Worm (Caenorhabditis elegans) whole organism, young adult: ENCODE measurements around the gene scrm-5.
A peak's percentile ranks its signal among the peaks of the same experiment; 100 is the strongest.

Experiments used
- B0261.1 ChIP-seq: sonication (generic microtip); optimal IDR thresholded peaks from 2 replicates; lab custom pipeline; 2016; ENCODE audit warnings: mild to moderate bottlenecking, missing genetic modification characterization, moderate library complexity, missing compliant biosample characterization
- C17E4.6 ChIP-seq: fragments of 200-800 bp; sonication (Bioruptor generic); IDR thresholded peaks from 2 replicates; pipeline ENCODE4 v1.3.6; 2022; ENCODE audit warnings: missing genetic modification reagents, missing genetic modification characterization, missing compliant biosample characterization
- F23B12.7 ChIP-seq: sonication (generic microtip); optimal IDR thresholded peaks from 2 replicates; lab custom pipeline; 2017; ENCODE audit warnings: missing genetic modification characterization, mild to moderate bottlenecking, missing compliant biosample characterization, antibody characterized with exemption, moderate library complexity; ENCODE audit not compliant: insufficient read depth
- F49E8.2 ChIP-seq: sonication (generic microtip); optimal IDR thresholded peaks from 3 replicates; lab custom pipeline; 2017; ENCODE audit warnings: missing genetic modification characterization, mild to moderate bottlenecking, missing compliant biosample characterization, antibody characterized with exemption, moderate library complexity; ENCODE audit not compliant: insufficient read depth
- Y67H2A.10 ChIP-seq: fragments of 200-800 bp; sonication (Bioruptor generic); conservative IDR thresholded peaks from 2 replicates; pipeline ENCODE4 v1.3.6; 2022; ENCODE audit warnings: missing genetic modification reagents, missing genetic modification characterization, missing compliant biosample characterization
- Y95B8A.8 ChIP-seq: fragments of 200-800 bp; sonication (Bioruptor generic); IDR thresholded peaks from 2 replicates; pipeline ENCODE4 v1.3.6; 2022; ENCODE audit warnings: missing genetic modification reagents, missing genetic modification characterization, missing compliant biosample characterization
- ama-1 ChIP-seq, 3 experiments: fragments of 150-350 bp in 1 of 3; sonication (generic microtip) in 2 of 3; optimal IDR thresholded peaks; 2 replicates each; lab custom pipeline; 2014 to 2018; ENCODE audit warnings: missing biosample characterization in 2 of 3, missing genetic modification characterization in 2 of 3, missing genetic modification reagents in 2 of 3
- aptf-2 ChIP-seq: fragments of 200-800 bp; sonication (Bioruptor generic); conservative IDR thresholded peaks from 2 replicates; pipeline ENCODE4 v1.3.6; 2022; ENCODE audit warnings: missing genetic modification reagents, missing genetic modification characterization, missing compliant biosample characterization
- attf-5 ChIP-seq: fragments of 200-800 bp; sonication (Bioruptor generic); optimal IDR thresholded peaks from 2 replicates; lab custom pipeline; 2018; ENCODE audit warnings: mild to moderate bottlenecking, missing genetic modification characterization, missing compliant biosample characterization
- attf-6 ChIP-seq: fragments of 200-800 bp; sonication (Bioruptor generic); IDR thresholded peaks from 2 replicates; pipeline ENCODE4 v1.3.6; 2022; ENCODE audit warnings: missing genetic modification reagents, missing genetic modification characterization, missing compliant biosample characterization
- bed-2 ChIP-seq: fragments of 200-800 bp; sonication (Bioruptor generic); IDR thresholded peaks from 2 replicates; pipeline ENCODE4 v1.3.6; 2022; ENCODE audit warnings: missing genetic modification reagents, missing genetic modification characterization, missing compliant biosample characterization
- ccch-3 ChIP-seq: fragments of 200-800 bp; sonication (Bioruptor generic); optimal IDR thresholded peaks from 2 replicates; lab custom pipeline; 2018; ENCODE audit warnings: mild to moderate bottlenecking, missing genetic modification characterization, missing compliant biosample characterization
- ets-4 ChIP-seq: fragments of 200-800 bp; sonication (Bioruptor generic); optimal IDR thresholded peaks from 2 replicates; lab custom pipeline; 2018; ENCODE audit warnings: mild to moderate bottlenecking, missing genetic modification characterization, missing compliant biosample characterization
- hmg-1.2 ChIP-seq: fragments of 200-800 bp; sonication (Bioruptor generic); IDR thresholded peaks from 2 replicates; pipeline ENCODE4 v1.3.6; 2022; ENCODE audit warnings: missing genetic modification reagents, missing genetic modification characterization, missing compliant biosample characterization
- hrde-1 ChIP-seq: sonication (generic microtip); optimal IDR thresholded peaks from 2 replicates; lab custom pipeline; 2016; ENCODE audit warnings: missing genetic modification characterization, mild to moderate bottlenecking, missing compliant biosample characterization, moderate library complexity, missing genotype, missing genetic modification reagents, borderline replicate concordance
- lag-1 ChIP-seq: fragments of 200-800 bp; sonication (Bioruptor generic); IDR thresholded peaks from 2 replicates; pipeline ENCODE4 v1.3.6; 2022; ENCODE audit warnings: missing genetic modification reagents, missing genetic modification characterization, missing compliant biosample characterization
- lin-26 ChIP-seq: fragments of 200-800 bp; sonication (Bioruptor generic); IDR thresholded peaks from 2 replicates; pipeline ENCODE4 v1.3.6; 2022; ENCODE audit warnings: missing genetic modification reagents, missing genetic modification characterization, missing compliant biosample characterization
- lin-54 ChIP-seq: fragments of 200-800 bp; sonication (Bioruptor generic); optimal IDR thresholded peaks from 2 replicates; lab custom pipeline; 2018; ENCODE audit warnings: mild to moderate bottlenecking, missing genetic modification characterization, missing compliant biosample characterization
- madf-10 ChIP-seq: sonication (generic microtip); optimal IDR thresholded peaks from 2 replicates; lab custom pipeline; 2016; ENCODE audit warnings: mild to moderate bottlenecking, missing genetic modification characterization, missing compliant biosample characterization
- mcd-1 ChIP-seq: fragments of 200-800 bp; sonication (Bioruptor generic); IDR thresholded peaks from 2 replicates; pipeline ENCODE4 v1.3.6; 2022; ENCODE audit warnings: missing genetic modification reagents, missing genetic modification characterization, missing compliant biosample characterization
- mxl-1 ChIP-seq: sonication (generic microtip); optimal IDR thresholded peaks from 2 replicates; lab custom pipeline; 2016; ENCODE audit warnings: missing genetic modification characterization, missing compliant biosample characterization
- nhr-179 ChIP-seq: sonication (generic microtip); optimal IDR thresholded peaks from 2 replicates; lab custom pipeline; 2016; ENCODE audit warnings: mild to moderate bottlenecking, missing genetic modification characterization, missing compliant biosample characterization
- nhr-80 ChIP-seq: sonication (generic microtip); optimal IDR thresholded peaks from 2 replicates; lab custom pipeline; 2016; ENCODE audit warnings: missing genetic modification characterization, missing compliant biosample characterization
- nhr-90 ChIP-seq: sonication (generic microtip); optimal IDR thresholded peaks from 2 replicates; lab custom pipeline; 2016; ENCODE audit warnings: missing genotype, mild to moderate bottlenecking, missing genetic modification characterization, missing compliant biosample characterization
- pha-4 ChIP-seq: fragments of 150-350 bp; sonication (generic microtip); optimal IDR thresholded peaks from 2 replicates; lab custom pipeline; 2014; ENCODE audit warnings: missing biosample characterization, missing genetic modification reagents, missing genetic modification characterization
- rec-8 ChIP-seq, 2 experiments: sonication (generic microtip); optimal IDR thresholded peaks; 2 replicates each; lab custom pipeline; 2016; ENCODE audit warnings: mild to moderate bottlenecking in 2 of 2, missing genetic modification characterization in 2 of 2, missing genetic modification reagents in 2 of 2, missing genotype in 2 of 2, missing biosample characterization in 1 of 2, missing compliant biosample characterization in 1 of 2, moderate library complexity in 1 of 2
- tbp1 ChIP-seq: fragments of 200-800 bp; sonication (Bioruptor generic); optimal IDR thresholded peaks from 2 replicates; lab custom pipeline; 2018; ENCODE audit warnings: mild to moderate bottlenecking, missing genetic modification characterization, missing compliant biosample characterization
- unc-130 ChIP-seq: sonication (generic microtip); optimal IDR thresholded peaks from 2 replicates; lab custom pipeline; 2016; ENCODE audit warnings: missing genetic modification reagents, missing genetic modification characterization, missing compliant biosample characterization
- xnd-1 ChIP-seq: sonication (generic microtip); optimal IDR thresholded peaks from 2 replicates; lab custom pipeline; 2016; ENCODE audit warnings: missing genotype, missing genetic modification reagents, missing genetic modification characterization, missing compliant biosample characterization
- zfh-2 ChIP-seq: fragments of 200-800 bp; sonication (Bioruptor generic); conservative IDR thresholded peaks from 2 replicates; pipeline ENCODE4 v1.3.6; 2022; ENCODE audit warnings: missing genetic modification reagents, missing genetic modification characterization, missing compliant biosample characterization
- zim-3 ChIP-seq: sonication (generic microtip); optimal IDR thresholded peaks from 2 replicates; lab custom pipeline; 2017; ENCODE audit warnings: mild to moderate bottlenecking, missing genetic modification characterization, moderate library complexity, missing compliant biosample characterization
- ztf-3 ChIP-seq: fragments of 200-800 bp; sonication (Bioruptor generic); optimal IDR thresholded peaks from 2 replicates; lab custom pipeline; 2018; ENCODE audit warnings: mild to moderate bottlenecking, missing genetic modification characterization, missing compliant biosample characterization

scrm-5 gene

ce11 chrIV:4162121-4162520 lies at the start of gene scrm-5:
Gene scrm-5, plus strand, starts transcription at chrIV:4162421.
- TF ChIP-seq ama-1 (optimal IDR thresholded peaks at IDR 0.05; lab: Kevin White, UChicago) (no peak), ama-1 (GFP tag; optimal IDR thresholded peaks at IDR 0.05; lab: Kevin White, UChicago) (no peak), zim-3 (tag; lab: Kevin White, UChicago) (no peak), ztf-3 (no peak), xnd-1 (no peak), F23B12.7 (tag; lab: Kevin White, UChicago) (no peak), rec-8 (tag; optimal IDR thresholded peaks at IDR 0.05; lab: Kevin White, UChicago) (no peak), ets-4 (GFP tag; lab: Kevin White, UChicago) (no peak), nhr-80 (no peak), Y67H2A.10 (GFP tag; lab: Robert Waterston, UW) (no peak), hmg-1.2 (no peak)

- TF ChIP-seq aptf-2 (GFP tag; lab: Robert Waterston, UW) (no peak), hmg-1.2 (no peak), F49E8.2 (tag; lab: Kevin White, UChicago) (no peak), tbp1 (GFP tag; lab: Kevin White, UChicago) (no peak), pha-4 (no peak), C17E4.6 (no peak), mxl-1 (tag; lab: Kevin White, UChicago) (no peak), mcd-1 (GFP tag; lab: Robert Waterston, UW) (no peak), unc-130 (GFP tag; lab: Kevin White, UChicago) (no peak), lin-26 (GFP tag; lab: Robert Waterston, UW) (no peak), madf-10 (tag; lab: Kevin White, UChicago) (no peak), B0261.1 (tag; lab: Kevin White, UChicago) (no peak), lag-1 (no peak), F23B12.7 (tag; lab: Kevin White, UChicago) (no peak), bed-2 (GFP tag; lab: Robert Waterston, UW) (no peak)
- TF ChIP-seq, all 124 proteins: peak for 0
Observed at ce11 chrIV:4114526-4114925, 47.7 kb upstream of the scrm-5 start, which contains the start of gene F49F1.15. Gene F49F1.15, minus strand, starts transcription at chrIV:4114626.

- TF ChIP-seq F23B12.7 (tag; lab: Kevin White, UChicago) (no peak), attf-5 (GFP tag; lab: Kevin White, UChicago) (no peak), Y95B8A.8 (GFP tag; lab: Robert Waterston, UW) (no peak), ccch-3 (GFP tag; lab: Kevin White, UChicago) (no peak), nhr-179 (tag; lab: Kevin White, UChicago) (no peak), zfh-2 (no peak), C17E4.6 (no peak), nhr-90 (tag; lab: Kevin White, UChicago) (no peak)
Observed at ce11 chrIV:4115634-4116033, 46.6 kb upstream of the scrm-5 start, which contains the start of the genes F49F1.4 and F49F1.2. Gene F49F1.4, minus strand, starts transcription at chrIV:4115734. Gene F49F1.2, plus strand, starts transcription at chrIV:4115943.

ce11 chrIV:4117432-4117831 lies 44.8 kb upstream of the scrm-5 start, which contains the start of gene drd-50:
Gene drd-50, plus strand, starts transcription at chrIV:4117732.
- TF ChIP-seq lin-54 (GFP tag; lab: Kevin White, UChicago) (no peak), nhr-80 (peak; percentile 17)

- TF ChIP-seq attf-6: no peak
- TF ChIP-seq hrde-1 (tag; lab: Kevin White, UChicago): no peak
- TF ChIP-seq zim-3 (tag; lab: Kevin White, UChicago): no peak
Observed at ce11 chrIV:4120263-4120662, 42.0 kb upstream of the scrm-5 start, which contains the start of gene F49F1.5. Gene F49F1.5, minus strand, starts transcription at chrIV:4120415.
